Fruit fly (Drosophila melanogaster): ENCODE measurements around the gene CG7889.

Gene CG7889

DNA sequence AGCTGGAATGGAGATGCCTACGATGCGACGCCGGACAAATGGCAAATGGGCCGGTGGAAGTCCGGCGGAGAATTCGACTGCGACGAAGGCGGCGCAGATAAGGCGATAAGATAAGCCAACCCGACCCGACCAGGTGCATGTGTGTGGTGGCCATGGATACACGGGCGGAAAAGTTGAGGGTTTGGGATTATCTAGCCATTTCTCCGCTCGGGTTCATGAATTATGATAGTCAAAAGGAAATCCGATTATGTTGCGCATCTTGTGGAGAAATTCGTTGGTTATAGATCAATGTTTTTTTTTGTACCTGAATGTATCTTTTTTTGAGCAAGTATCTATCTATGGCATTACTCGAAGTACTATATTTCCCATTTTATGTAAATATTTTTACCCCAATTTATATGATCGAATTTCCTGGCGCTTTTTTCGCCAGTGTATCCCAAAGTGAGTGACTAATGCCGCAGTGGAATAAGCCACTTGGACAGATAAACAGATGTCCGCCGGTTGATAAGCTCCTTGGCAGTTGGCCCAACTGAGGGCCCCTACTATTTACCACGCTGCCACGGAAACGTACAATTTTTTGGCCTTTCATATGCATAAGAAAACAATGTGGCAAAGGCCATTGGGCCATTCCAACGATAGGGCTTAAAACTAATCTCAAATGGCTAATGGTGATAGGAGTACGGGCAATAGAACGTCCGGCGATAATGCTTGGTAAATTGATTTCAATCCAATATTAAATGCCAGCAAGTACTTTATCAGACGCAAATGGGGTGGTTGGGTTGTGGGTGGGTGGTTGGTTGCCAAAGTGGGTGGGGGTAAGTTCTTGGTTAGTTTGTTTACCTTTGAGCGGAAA is 4.0 kb downstream of the CG7889 start, which contains the start of gene CG7992:
TSS of gene CG7992 (minus strand) at position 51 of the 853 bp plus-strand sequence.
- TF ChIP-seq CG32264 (GFP tag; optimal IDR thresholded peaks at IDR 0.05) (no peak), Hnf4 (GFP tag; optimal IDR thresholded peaks at IDR 0.05) (no peak), h (GFP tag; optimal IDR thresholded peaks at IDR 0.05) (peak; percentile 79), br (GFP tag; optimal IDR thresholded peaks at IDR 0.05) (peak; percentile 55), rgr (GFP tag; optimal IDR thresholded peaks at IDR 0.05) (peak; percentile 65), ey (GFP tag; optimal IDR thresholded peaks at IDR 0.05) (peak; percentile 66), CG9705 (GFP tag; optimal IDR thresholded peaks at IDR 0.05) (peak; percentile 10), sv (GFP tag; optimal IDR thresholded peaks at IDR 0.05) (peak; percentile 29), HLH106 (tag; optimal IDR thresholded peaks at IDR 0.05) (peak; percentile 34), GATAd (GFP tag; optimal IDR thresholded peaks at IDR 0.05) (no peak), N (GFP tag; optimal IDR thresholded peaks at IDR 0.05) (no peak), Vsx2 (GFP tag; optimal IDR thresholded peaks at IDR 0.05; ENCODE audit: partially characterized antibody) (no peak), Sp1 (GFP tag; optimal IDR thresholded peaks at IDR 0.05) (peak; percentile 73), tai (GFP tag; optimal IDR thresholded peaks at IDR 0.05) (no peak), Mio (GFP tag; optimal IDR thresholded peaks at IDR 0.05) (no peak), Dfd (GFP tag; optimal IDR thresholded peaks at IDR 0.05) (no peak), foxo (GFP tag; optimal IDR thresholded peaks at IDR 0.05) (peak in 1 of 2 experiments; percentile 79), Jra (GFP tag; optimal IDR thresholded peaks at IDR 0.05) (peak; percentile 51), psq (GFP tag; optimal IDR thresholded peaks at IDR 0.05) (peak; percentile 62), fru (GFP tag; optimal IDR thresholded peaks at IDR 0.05) (peak; percentile 78), lola (GFP tag; optimal IDR thresholded peaks at IDR 0.05) (no peak), Hr78 (GFP tag; optimal IDR thresholded peaks at IDR 0.05) (no peak), OdsH (GFP tag; optimal IDR thresholded peaks at IDR 0.05) (peak; percentile 66)

- TF ChIP-seq Abd-B (GFP tag; optimal IDR thresholded peaks at IDR 0.05) (no peak), N (GFP tag; optimal IDR thresholded peaks at IDR 0.05) (no peak), ey (GFP tag; optimal IDR thresholded peaks at IDR 0.05) (no peak), brk (GFP tag; optimal IDR thresholded peaks at IDR 0.05) (no peak), rgr (GFP tag; optimal IDR thresholded peaks at IDR 0.05) (no peak), CG9705 (GFP tag; optimal IDR thresholded peaks at IDR 0.05) (no peak), Vsx2 (GFP tag; optimal IDR thresholded peaks at IDR 0.05; ENCODE audit: partially characterized antibody) (no peak), jim (GFP tag; optimal IDR thresholded peaks at IDR 0.05) (no peak), sv (GFP tag; optimal IDR thresholded peaks at IDR 0.05) (no peak), Dfd (GFP tag; optimal IDR thresholded peaks at IDR 0.05) (no peak), h (GFP tag; optimal IDR thresholded peaks at IDR 0.05) (no peak), Dif (GFP tag; optimal IDR thresholded peaks at IDR 0.05; ENCODE audit: partially characterized antibody) (no peak), CrebA (GFP tag; optimal IDR thresholded peaks at IDR 0.05; ENCODE audit: borderline replicate concordance) (no peak)
Measured at dm6 chrX:19248426-19249217, 5.2 kb downstream of the CG7889 start, which contains the start of gene Hs3st-B. TSS of gene Hs3st-B (plus strand) at chrX:19248639.

dm6 chrX:19249339-19249738 is 5.9 kb downstream of the CG7889 start:
- TF ChIP-seq brk (GFP tag; optimal IDR thresholded peaks at IDR 0.05) (no peak), dl (GFP tag; optimal IDR thresholded peaks at IDR 0.05; ENCODE audit: insufficient read depth in 1 of 2, partially characterized antibody in 2 of 2) (no peak), CrebA (GFP tag; optimal IDR thresholded peaks at IDR 0.05; ENCODE audit: borderline replicate concordance) (no peak), dmrt93B (GFP tag; optimal IDR thresholded peaks at IDR 0.05) (no peak), Hr78 (GFP tag; optimal IDR thresholded peaks at IDR 0.05) (no peak), Rel (GFP tag; optimal IDR thresholded peaks at IDR 0.05) (no peak), Rel (tag; optimal IDR thresholded peaks at IDR 0.05) (no peak), rgr (GFP tag; optimal IDR thresholded peaks at IDR 0.05) (no peak), usp (GFP tag; optimal IDR thresholded peaks at IDR 0.05) (no peak), tai (GFP tag; optimal IDR thresholded peaks at IDR 0.05) (no peak), Myc (optimal IDR thresholded peaks at IDR 0.05) (no peak), foxo (GFP tag; optimal IDR thresholded peaks at IDR 0.05) (no peak), Mio (GFP tag; optimal IDR thresholded peaks at IDR 0.05) (no peak), CG9705 (GFP tag; optimal IDR thresholded peaks at IDR 0.05) (no peak), Abd-B (GFP tag; optimal IDR thresholded peaks at IDR 0.05) (no peak), fru (GFP tag; optimal IDR thresholded peaks at IDR 0.05) (no peak), CG32264 (GFP tag; optimal IDR thresholded peaks at IDR 0.05) (no peak), jim (GFP tag; optimal IDR thresholded peaks at IDR 0.05) (no peak), ey (GFP tag; optimal IDR thresholded peaks at IDR 0.05) (no peak), Jra (GFP tag; optimal IDR thresholded peaks at IDR 0.05) (no peak), N (GFP tag; optimal IDR thresholded peaks at IDR 0.05) (no peak)
